Worm (Caenorhabditis elegans): ENCODE data around the gene srbc-1.

- TF ChIP-seq unc-62 (GFP tag; optimal IDR thresholded peaks at IDR 0.05): no peak
- TF ChIP-seq repo-1 (tag; optimal IDR thresholded peaks at IDR 0.05): no peak
- TF ChIP-seq nfya-2 (GFP tag; IDR thresholded peaks at IDR 0.05): no peak
- TF ChIP-seq D2030.7 (GFP tag; IDR thresholded peaks at IDR 0.05): no peak
- TF ChIP-seq egrh-3 (GFP tag; IDR thresholded peaks at IDR 0.05): no peak
- TF ChIP-seq egl-18 (GFP tag; IDR thresholded peaks at IDR 0.05): no peak
- TF ChIP-seq Y95B8A.8 (GFP tag; IDR thresholded peaks at IDR 0.05): no peak
Measured at ce11 chrV:3276184-3276583, 25.6 kb downstream of the srbc-1 start.

Measured in whole organism, young adult.